Worm (Caenorhabditis elegans): ENCODE data around the gene lep-2.

lep-2 gene

DNA sequence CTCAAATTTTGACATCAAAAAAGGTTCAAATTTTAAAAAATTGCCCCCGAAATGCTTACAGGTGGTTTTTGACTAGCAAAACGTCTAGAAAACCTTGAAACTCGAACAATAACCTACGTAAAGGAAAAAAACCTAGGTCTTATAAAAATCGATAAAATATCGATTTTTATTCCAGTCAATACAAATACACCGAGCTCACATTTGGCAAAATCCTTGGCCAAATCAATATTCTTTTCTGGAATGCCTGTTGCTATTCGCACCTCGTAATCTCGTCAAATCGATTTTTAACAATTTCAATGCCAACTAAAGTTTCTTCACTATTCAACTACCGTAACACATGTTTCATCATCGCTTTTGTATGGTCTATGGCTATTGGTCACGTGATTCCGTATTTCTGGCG lies 54.9 kb downstream of the lep-2 start:
- TF ChIP-seq ceh-16 (tag; optimal IDR thresholded peaks at IDR 0.05) (no peak), nhr-77 (tag; optimal IDR thresholded peaks at IDR 0.05) (no peak), sma-9 (GFP tag; optimal IDR thresholded peaks at IDR 0.05) (no peak), sma-9 (tag; optimal IDR thresholded peaks at IDR 0.05) (no peak), nhr-12 (tag; optimal IDR thresholded peaks at IDR 0.05) (no peak), nhr-129 (tag; optimal IDR thresholded peaks at IDR 0.05) (no peak), R02D3.7 (tag; optimal IDR thresholded peaks at IDR 0.05) (no peak), egl-27 (tag; optimal IDR thresholded peaks at IDR 0.05) (no peak), dmd-4 (tag; optimal IDR thresholded peaks at IDR 0.05) (no peak), gmeb-1 (tag; optimal IDR thresholded peaks at IDR 0.05) (no peak), crh-2 (tag; optimal IDR thresholded peaks at IDR 0.05) (no peak), nhr-25 (tag; optimal IDR thresholded peaks at IDR 0.05) (no peak), F13H6.1 (tag; optimal IDR thresholded peaks at IDR 0.05) (no peak), C34F6.9 (tag; optimal IDR thresholded peaks at IDR 0.05) (no peak), snpc-4 (tag; optimal IDR thresholded peaks at IDR 0.05) (no peak), nhr-10 (tag; optimal IDR thresholded peaks at IDR 0.05) (no peak), skn-1 (tag; optimal IDR thresholded peaks at IDR 0.05) (no peak), mdl-1 (tag; optimal IDR thresholded peaks at IDR 0.05) (no peak), ama-1 (optimal IDR thresholded peaks at IDR 0.05) (no peak), lsy-2 (tag; optimal IDR thresholded peaks at IDR 0.05) (no peak)

All from whole organism, L2 larva.